Fruit fly (Drosophila melanogaster) whole organism, prepupa: ENCODE data around the gene CG3902.
A peak's percentile ranks its signal among the peaks of the same experiment; 100 is the strongest.

Experiments used
- Blimp-1 ChIP-seq: fragments of 200-800 bp; sonication (Bioruptor generic); optimal IDR thresholded peaks from 3 replicates; lab custom pipeline; 2017; ENCODE audit warnings: missing biosample characterization, missing genetic modification characterization, mild to moderate bottlenecking, moderate library complexity, missing genetic modification reagents
- CG11294 ChIP-seq: fragments of 200-800 bp; sonication (Bioruptor generic); IDR thresholded peaks from 2 replicates; pipeline ENCODE4 v1.3.6; 2022; ENCODE audit warnings: missing biosample characterization, missing genetic modification characterization
- CG15336 ChIP-seq: fragments of 200-800 bp; sonication (Bioruptor generic); IDR thresholded peaks from 2 replicates; pipeline ENCODE4 v1.3.6; 2022; ENCODE audit warnings: missing biosample characterization, missing genetic modification characterization
- CG1621 ChIP-seq: fragments of 200-800 bp; sonication (Bioruptor generic); optimal IDR thresholded peaks from 3 replicates; lab custom pipeline; 2018; ENCODE audit warnings: missing biosample characterization, mild to moderate bottlenecking, missing genetic modification characterization
- CG31627 ChIP-seq: fragments of 200-800 bp; sonication (Bioruptor generic); optimal IDR thresholded peaks from 3 replicates; lab custom pipeline; 2016; ENCODE audit warnings: missing biosample characterization, missing genetic modification characterization
- CG32006 ChIP-seq: fragments of 200-800 bp; sonication (Bioruptor generic); optimal IDR thresholded peaks from 3 replicates; lab custom pipeline; 2017; ENCODE audit warnings: missing biosample characterization, mild to moderate bottlenecking, missing genetic modification characterization
- CG6163 ChIP-seq: fragments of 200-800 bp; sonication (Bioruptor generic); IDR thresholded peaks from 3 replicates; pipeline ENCODE4 v1.3.6; 2022; ENCODE audit warnings: missing biosample characterization, missing genetic modification characterization
- CG6276 ChIP-seq: fragments of 200-800 bp; sonication (Bioruptor generic); optimal IDR thresholded peaks from 2 replicates; lab custom pipeline; 2017; ENCODE audit warnings: missing biosample characterization, mild to moderate bottlenecking, missing genetic modification characterization
- CG6808 ChIP-seq: fragments of 200-800 bp; sonication (Bioruptor generic); optimal IDR thresholded peaks from 3 replicates; lab custom pipeline; 2017; ENCODE audit warnings: missing biosample characterization, missing genetic modification characterization, mild to moderate bottlenecking, moderate library complexity, missing genetic modification reagents
- CG6854 ChIP-seq: fragments of 200-800 bp; sonication (Bioruptor generic); optimal IDR thresholded peaks from 2 replicates; lab custom pipeline; 2017; ENCODE audit warnings: missing biosample characterization, mild to moderate bottlenecking, missing genetic modification characterization
- CG7368 ChIP-seq: fragments of 200-800 bp; sonication (Bioruptor generic); optimal IDR thresholded peaks from 3 replicates; lab custom pipeline; 2016; ENCODE audit warnings: missing biosample characterization, missing genetic modification characterization
- CG8119 ChIP-seq: fragments of 200-800 bp; sonication (Bioruptor generic); IDR thresholded peaks from 3 replicates; pipeline ENCODE4 v1.3.6; 2022; ENCODE audit warnings: missing biosample characterization, missing genetic modification characterization
- CG8319 ChIP-seq: fragments of 200-800 bp; sonication (Bioruptor generic); optimal IDR thresholded peaks from 3 replicates; lab custom pipeline; 2016; ENCODE audit warnings: missing biosample characterization, missing genetic modification characterization
- Eip75B ChIP-seq: fragments of 200-800 bp; sonication (Bioruptor generic); optimal IDR thresholded peaks from 3 replicates; lab custom pipeline; 2016; ENCODE audit warnings: missing biosample characterization, missing genetic modification characterization
- OdsH ChIP-seq: fragments of 200-800 bp; sonication (Bioruptor generic); optimal IDR thresholded peaks from 3 replicates; lab custom pipeline; 2016; ENCODE audit warnings: missing biosample characterization, missing genetic modification characterization
- Sox15 ChIP-seq: fragments of 200-800 bp; sonication (Bioruptor generic); optimal IDR thresholded peaks from 3 replicates; lab custom pipeline; 2016; ENCODE audit warnings: missing biosample characterization, missing genetic modification characterization
- dsx ChIP-seq: fragments of 200-800 bp; optimal IDR thresholded peaks from 3 replicates; lab custom pipeline; 2019; ENCODE audit warnings: missing biosample characterization, mild to moderate bottlenecking, missing genetic modification characterization, moderate library complexity; ENCODE audit not compliant: poor library complexity, severe bottlenecking
- eg ChIP-seq: fragments of 200-800 bp; sonication (Bioruptor generic); IDR thresholded peaks from 3 replicates; pipeline ENCODE4 v1.3.6; 2022; ENCODE audit warnings: missing biosample characterization, missing genetic modification characterization
- esn ChIP-seq: fragments of 200-800 bp; sonication (Bioruptor generic); optimal IDR thresholded peaks from 2 replicates; lab custom pipeline; 2016; ENCODE audit warnings: missing biosample characterization, mild to moderate bottlenecking, missing genetic modification characterization, moderate library complexity
- fd59A ChIP-seq: fragments of 200-800 bp; sonication (Bioruptor generic); optimal IDR thresholded peaks from 2 replicates; lab custom pipeline; 2017; ENCODE audit warnings: missing biosample characterization, mild to moderate bottlenecking, missing genetic modification characterization, missing genetic modification reagents
- fkh ChIP-seq: fragments of 200-800 bp; sonication (Bioruptor generic); optimal IDR thresholded peaks from 3 replicates; lab custom pipeline; 2017; ENCODE audit warnings: missing biosample characterization, mild to moderate bottlenecking, missing genetic modification characterization, moderate library complexity
- lz ChIP-seq: fragments of 200-800 bp; sonication (Bioruptor generic); optimal IDR thresholded peaks from 3 replicates; lab custom pipeline; 2016; ENCODE audit warnings: missing biosample characterization, missing genetic modification characterization
- pdm3 ChIP-seq: fragments of 200-800 bp; sonication (Bioruptor generic); optimal IDR thresholded peaks from 3 replicates; lab custom pipeline; 2016; ENCODE audit warnings: missing biosample characterization, missing genetic modification characterization
- spab ChIP-seq: fragments of 200-800 bp; sonication (Bioruptor generic); optimal IDR thresholded peaks from 2 replicates; lab custom pipeline; 2017; ENCODE audit warnings: missing biosample characterization, mild to moderate bottlenecking, missing genetic modification characterization, missing genetic modification reagents
- ss ChIP-seq, 2 experiments: fragments of 200-800 bp; sonication (Bioruptor generic); optimal IDR thresholded peaks; 2 replicates in 1 of 2; 3 replicates in 1 of 2; lab custom pipeline; 2017 to 2018; ENCODE audit warnings: mild to moderate bottlenecking in 2 of 2, missing biosample characterization in 2 of 2, missing genetic modification characterization in 2 of 2, moderate library complexity in 1 of 2
- svp ChIP-seq: fragments of 200-800 bp; sonication (Bioruptor generic); peaks from one replicate; lab custom pipeline; 2016; ENCODE audit warnings: missing biosample characterization, missing genetic modification characterization
- topi ChIP-seq: fragments of 200-800 bp; sonication (Bioruptor generic); optimal IDR thresholded peaks from 3 replicates; lab custom pipeline; 2016; ENCODE audit warnings: missing biosample characterization, missing genetic modification characterization
- vri ChIP-seq: fragments of 200-800 bp; sonication (Bioruptor generic); optimal IDR thresholded peaks from 3 replicates; lab custom pipeline; 2016; ENCODE audit warnings: missing biosample characterization, mild to moderate bottlenecking, missing genetic modification characterization

Gene CG3902

dm6 chr3L:18898770-18899278 is 731 bp upstream of the CG3902 start, which contains the start of gene RpL26 (continued):
- TF ChIP-seq CG8319 (GFP tag; lab: Kevin White, UChicago) (peak; percentile 45), CG31627 (peak; percentile 86), CG15336 (GFP tag; lab: Robert Waterston, UW) (no peak), pdm3 (GFP tag; lab: Kevin White, UChicago) (no peak), Sox15 (GFP tag; lab: Kevin White, UChicago) (peak; percentile 55), dsx (peak; percentile 14)

- TF ChIP-seq dsx, result no peak
- peak; percentile 77 for TF ChIP-seq vri (GFP tag; lab: Kevin White, UChicago)
Observed at dm6 chr3L:18897459-18898085, 521 bp downstream of the CG3902 start.

dm6 chr3L:18896297-18896863 is 1.7 kb downstream of the CG3902 start:
- TF ChIP-seq CG6854 (GFP tag; lab: Kevin White, UChicago) (peak; percentile 15), Sox15 (GFP tag; lab: Kevin White, UChicago) (no peak), CG8119 (GFP tag; lab: Robert Waterston, UW) (no peak), vri (GFP tag; lab: Kevin White, UChicago) (peak; percentile 27), CG7368 (GFP tag; lab: Kevin White, UChicago) (no peak), ss (GFP tag; optimal IDR thresholded peaks at IDR 0.05; lab: Kevin White, UChicago) (peak; percentile 40 to 56), svp (peak; percentile 88), CG6808 (peak; percentile 10), CG1621 (tag; lab: Kevin White, UChicago) (peak; percentile 47), esn (no peak)
- TF ChIP-seq, all 60 proteins: peak for 6

- no peak for TF ChIP-seq CG11294 (GFP tag; lab: Robert Waterston, UW)
- TF ChIP-seq CG6276, result peak; percentile 67
- TF ChIP-seq Blimp-1 (GFP tag; lab: Kevin White, UChicago), result no peak
- peak; percentile 24 for TF ChIP-seq fkh (GFP tag; lab: Kevin White, UChicago)
- no peak for TF ChIP-seq fd59A (GFP tag; lab: Kevin White, UChicago)
- TF ChIP-seq CG6163 (GFP tag; lab: Robert Waterston, UW), result peak; percentile 79; the same call in 1 of the 3 replicates
- peak; percentile 44; the same call in 1 of the 2 replicates for TF ChIP-seq CG15336 (GFP tag; lab: Robert Waterston, UW)
- peak; percentile 25 for TF ChIP-seq spab (GFP tag; lab: Kevin White, UChicago)
- TF ChIP-seq CG32006 (GFP tag; lab: Kevin White, UChicago), result no peak
- TF ChIP-seq eg (GFP tag; lab: Robert Waterston, UW), result peak; percentile 59; the same call in 1 of the 3 replicates
- TF ChIP-seq topi (GFP tag; lab: Kevin White, UChicago), result no peak
- TF ChIP-seq CG8119 (GFP tag; lab: Robert Waterston, UW), result peak; percentile 24; the same call in 1 of the 3 replicates
Observed at dm6 chr3L:18895079-18895478, 3.0 kb downstream of the CG3902 start.

- peak; percentile 56 for TF ChIP-seq vri (GFP tag; lab: Kevin White, UChicago)
- peak in 1 of 2 experiments; percentile 0 for TF ChIP-seq ss (GFP tag; optimal IDR thresholded peaks at IDR 0.05; lab: Kevin White, UChicago)
- peak; percentile 88 for TF ChIP-seq Eip75B (GFP tag; lab: Kevin White, UChicago)
- no peak for TF ChIP-seq lz (GFP tag; lab: Kevin White, UChicago)
- peak; percentile 69 for TF ChIP-seq svp
- no peak for TF ChIP-seq esn
- peak; percentile 7 for TF ChIP-seq OdsH (GFP tag; lab: Kevin White, UChicago)
Observed at dm6 chr3L:18891986-18892385, 6.1 kb downstream of the CG3902 start, which contains the start of gene NijB. Gene NijB, plus strand, starts transcription at chr3L:18892383.
